Fruit fly (Drosophila melanogaster) whole organism, pupa: ENCODE results near the gene MED30.
A peak's percentile ranks its signal among the peaks of the same experiment; 100 is the strongest.

Experiments
- CG10348 ChIP-seq: fragments of 200-800 bp; sonication (Bioruptor generic); IDR thresholded peaks from 2 replicates; pipeline ENCODE4 v1.3.6; 2022; ENCODE audit warnings: missing biosample characterization, missing genetic modification characterization
- CG12605 ChIP-seq: fragments of 200-800 bp; sonication (Bioruptor generic); IDR thresholded peaks from 2 replicates; pipeline ENCODE4 v1.3.6; 2022; ENCODE audit warnings: missing biosample characterization, missing genetic modification characterization
- CG13204 ChIP-seq: fragments of 200-800 bp; sonication (Bioruptor generic); optimal IDR thresholded peaks from 2 replicates; lab custom pipeline; 2018; ENCODE audit warnings: missing biosample characterization, mild to moderate bottlenecking, missing genetic modification characterization, moderate library complexity
- CG14655 ChIP-seq: fragments of 200-800 bp; sonication (Bioruptor generic); optimal IDR thresholded peaks from 3 replicates; lab custom pipeline; 2017; ENCODE audit warnings: mild to moderate bottlenecking, missing biosample characterization, missing genetic modification reagents, missing genetic modification characterization
- CG15710 ChIP-seq: fragments of 200-800 bp; sonication (Bioruptor generic); optimal IDR thresholded peaks from 2 replicates; lab custom pipeline; 2018; ENCODE audit warnings: missing biosample characterization, mild to moderate bottlenecking, missing genetic modification characterization, moderate library complexity
- CG17806 ChIP-seq: fragments of 200-800 bp; sonication (Bioruptor generic); optimal IDR thresholded peaks from 2 replicates; lab custom pipeline; 2018; ENCODE audit warnings: missing biosample characterization, mild to moderate bottlenecking, missing genetic modification characterization, moderate library complexity
- CG32121 ChIP-seq: fragments of 200-800 bp; sonication (Bioruptor generic); IDR thresholded peaks from 2 replicates; pipeline ENCODE4 v1.3.6; 2022; ENCODE audit warnings: missing biosample characterization, missing genetic modification characterization
- CG34367 ChIP-seq: fragments of 200-800 bp; sonication (Bioruptor generic); optimal IDR thresholded peaks from 2 replicates; lab custom pipeline; 2018; ENCODE audit warnings: missing biosample characterization, mild to moderate bottlenecking, missing genetic modification characterization
- CG4496 ChIP-seq: fragments of 200-800 bp; sonication (Bioruptor generic); IDR thresholded peaks from 3 replicates; pipeline ENCODE4 v1.3.6; 2022; ENCODE audit warnings: missing biosample characterization, missing genetic modification characterization
- CG8159 ChIP-seq: fragments of 200-800 bp; sonication (Bioruptor generic); optimal IDR thresholded peaks from 3 replicates; lab custom pipeline; 2018; ENCODE audit warnings: missing biosample characterization, mild to moderate bottlenecking, missing genetic modification characterization, moderate library complexity
- CG8301 ChIP-seq: fragments of 200-800 bp; sonication (Bioruptor generic); optimal IDR thresholded peaks from 2 replicates; lab custom pipeline; 2018; ENCODE audit warnings: missing biosample characterization, mild to moderate bottlenecking, missing genetic modification characterization
- CG9948 ChIP-seq: fragments of 200-800 bp; sonication (Bioruptor generic); optimal IDR thresholded peaks from 2 replicates; lab custom pipeline; 2018; ENCODE audit warnings: missing biosample characterization, mild to moderate bottlenecking, missing genetic modification characterization, moderate library complexity
- D1 ChIP-seq: fragments of 200-800 bp; sonication (Bioruptor generic); optimal IDR thresholded peaks from 2 replicates; lab custom pipeline; 2018; ENCODE audit warnings: missing biosample characterization, mild to moderate bottlenecking, missing genetic modification characterization, moderate library complexity
- EcR ChIP-seq: fragments of 200-800 bp; sonication (Bioruptor generic); optimal IDR thresholded peaks from 3 replicates; lab custom pipeline; 2019; ENCODE audit warnings: missing biosample characterization, missing genetic modification characterization, mild to moderate bottlenecking, moderate library complexity, missing genetic modification reagents
- Ets98B ChIP-seq: fragments of 200-800 bp; sonication (Bioruptor generic); IDR thresholded peaks from 2 replicates; pipeline ENCODE4 v1.3.6; 2022; ENCODE audit warnings: missing biosample characterization, missing genetic modification characterization
- Pif1A ChIP-seq: fragments of 200-800 bp; sonication (Bioruptor generic); optimal IDR thresholded peaks from 3 replicates; lab custom pipeline; 2016; ENCODE audit warnings: missing biosample characterization, missing genetic modification characterization
- Pif1B ChIP-seq: fragments of 200-800 bp; sonication (Bioruptor generic); optimal IDR thresholded peaks from 3 replicates; lab custom pipeline; 2016; ENCODE audit warnings: missing biosample characterization, missing genetic modification characterization
- Snoo ChIP-seq: fragments of 200-800 bp; sonication (Bioruptor generic); optimal IDR thresholded peaks from 3 replicates; lab custom pipeline; 2017; ENCODE audit warnings: missing biosample characterization, mild to moderate bottlenecking, missing genetic modification characterization, inconsistent platforms
- fd96Ca ChIP-seq: fragments of 200-800 bp; sonication (Bioruptor generic); IDR thresholded peaks from 3 replicates; pipeline ENCODE4 v1.3.6; 2022; ENCODE audit warnings: missing biosample characterization, missing genetic modification characterization
- gl ChIP-seq: fragments of 200-800 bp; sonication (Bioruptor generic); optimal IDR thresholded peaks from 2 replicates; lab custom pipeline; 2018; ENCODE audit warnings: missing biosample characterization, mild to moderate bottlenecking, missing genetic modification characterization
- rn ChIP-seq: fragments of 200-800 bp; sonication (Bioruptor generic); IDR thresholded peaks from 2 replicates; pipeline ENCODE4 v1.3.6; 2022; ENCODE audit warnings: missing biosample characterization, missing genetic modification characterization

Gene MED30

dm6 chr3L:621097-621967 is 32.6 kb downstream of the MED30 start:
- TF ChIP-seq CG34367 (tag; lab: Kevin White, UChicago) (peak; percentile 95), CG17806 (peak; percentile 96), CG8159 (tag; lab: Kevin White, UChicago) (peak; percentile 96), fd96Ca (GFP tag; lab: Robert Waterston, UW) (peak; percentile 81), CG15710 (peak; percentile 95), Pif1A (GFP tag; lab: Kevin White, UChicago) (peak; percentile 93), CG14655 (GFP tag; lab: Kevin White, UChicago) (peak; percentile 94), D1 (peak; percentile 90), CG4496 (GFP tag; lab: Robert Waterston, UW) (peak; percentile 89), CG12605 (peak; percentile 76), CG9948 (tag; lab: Kevin White, UChicago) (peak; percentile 94), CG10348 (GFP tag; lab: Robert Waterston, UW) (no peak), rn (GFP tag; lab: Robert Waterston, UW) (peak; percentile 65), CG13204 (GFP tag; lab: Kevin White, UChicago) (peak; percentile 85), CG8301 (tag; lab: Kevin White, UChicago) (peak; percentile 92), EcR (GFP tag; lab: Kevin White, UChicago) (peak; percentile 46), CG32121 (peak; percentile 36; the same call in 1 of the 2 replicates), Ets98B (GFP tag; lab: Robert Waterston, UW) (peak; percentile 71), Pif1B (GFP tag; lab: Kevin White, UChicago) (peak; percentile 95), Snoo (peak; percentile 90), gl (tag; lab: Kevin White, UChicago) (peak; percentile 88)

dm6 chr3L:619427-620308 is 34.2 kb downstream of the MED30 start:
- TF ChIP-seq CG9948 (tag; lab: Kevin White, UChicago) (peak; percentile 88), CG8301 (tag; lab: Kevin White, UChicago) (peak; percentile 79), Pif1B (GFP tag; lab: Kevin White, UChicago) (peak; percentile 78), Ets98B (GFP tag; lab: Robert Waterston, UW) (no peak), Snoo (peak; percentile 79), CG32121 (no peak), CG17806 (peak; percentile 87), gl (tag; lab: Kevin White, UChicago) (peak; percentile 22), CG4496 (GFP tag; lab: Robert Waterston, UW) (0 out of 3 replicates have a peak, but pooled peaks have one; percentile 10), CG34367 (tag; lab: Kevin White, UChicago) (peak; percentile 80), D1 (peak; percentile 74), Pif1A (GFP tag; lab: Kevin White, UChicago) (peak; percentile 75), CG10348 (GFP tag; lab: Robert Waterston, UW) (no peak), CG14655 (GFP tag; lab: Kevin White, UChicago) (peak; percentile 89), CG15710 (peak; percentile 83), CG8159 (tag; lab: Kevin White, UChicago) (peak; percentile 90), CG13204 (GFP tag; lab: Kevin White, UChicago) (no peak), CG12605 (peak; percentile 53), fd96Ca (GFP tag; lab: Robert Waterston, UW) (no peak)

- TF ChIP-seq rn (GFP tag; lab: Robert Waterston, UW), result peak; percentile 18; the same call in 1 of the 2 replicates
- no peak for TF ChIP-seq CG4496 (GFP tag; lab: Robert Waterston, UW)
- TF ChIP-seq CG8159 (tag; lab: Kevin White, UChicago), result peak; percentile 90
- TF ChIP-seq Pif1B (GFP tag; lab: Kevin White, UChicago), result peak; percentile 78
- TF ChIP-seq CG8301 (tag; lab: Kevin White, UChicago), result peak; percentile 82
- peak; percentile 87 for TF ChIP-seq CG15710
- peak; percentile 4 for TF ChIP-seq gl (tag; lab: Kevin White, UChicago)
- no peak for TF ChIP-seq CG32121
- peak; percentile 80 for TF ChIP-seq CG34367 (tag; lab: Kevin White, UChicago)
- TF ChIP-seq CG10348 (GFP tag; lab: Robert Waterston, UW), result no peak
- TF ChIP-seq CG14655 (GFP tag; lab: Kevin White, UChicago), result peak; percentile 92
- TF ChIP-seq Pif1A (GFP tag; lab: Kevin White, UChicago), result peak; percentile 81
- TF ChIP-seq fd96Ca (GFP tag; lab: Robert Waterston, UW), result 0 out of 3 replicates have a peak, but pooled peaks have one; percentile 57
- TF ChIP-seq Snoo, result peak; percentile 94
- no peak for TF ChIP-seq CG12605
- TF ChIP-seq Ets98B (GFP tag; lab: Robert Waterston, UW), result peak; percentile 10; the same call in 1 of the 2 replicates
- TF ChIP-seq CG13204 (GFP tag; lab: Kevin White, UChicago), result peak; percentile 38
- peak; percentile 79 for TF ChIP-seq CG17806
- TF ChIP-seq D1, result peak; percentile 65
- TF ChIP-seq CG9948 (tag; lab: Kevin White, UChicago), result peak; percentile 82
- peak; percentile 88 for TF ChIP-seq EcR (GFP tag; lab: Kevin White, UChicago)
Measured at dm6 chr3L:618347-619272, 35.3 kb downstream of the MED30 start.
